Fruit fly (Drosophila melanogaster) whole organism, embryonic: ENCODE measurements around the gene CG31792.

Experiments used
- Abd-B ChIP-seq: fragments of 200-800 bp; sonication (Bioruptor generic); optimal IDR thresholded peaks from 2 replicates; lab custom pipeline; 2018; ENCODE audit warnings: missing biosample characterization, mild to moderate bottlenecking, missing genetic modification characterization, moderate library complexity
- Awh ChIP-seq: fragments of 200-800 bp; sonication (Bioruptor generic); IDR thresholded peaks from 2 replicates; pipeline ENCODE4, ENCODE4 v1.3.6; 2022; ENCODE audit warnings: missing biosample characterization, missing genetic modification characterization
- CG10147 ChIP-seq: fragments of 200-800 bp; sonication (Bioruptor generic); optimal IDR thresholded peaks from 2 replicates; lab custom pipeline; 2019; ENCODE audit warnings: missing biosample characterization, mild to moderate bottlenecking, missing genetic modification characterization, moderate library complexity
- CG10321 ChIP-seq: fragments of 200-800 bp; sonication (Bioruptor generic); IDR thresholded peaks from 2 replicates; pipeline ENCODE4 v1.3.6; 2022; ENCODE audit warnings: missing biosample characterization, missing genetic modification characterization
- CG11247 ChIP-seq: fragments of 200-800 bp; sonication (Bioruptor generic); IDR thresholded peaks from 2 replicates; pipeline ENCODE4 v1.3.6; 2022; ENCODE audit warnings: missing biosample characterization, missing genetic modification characterization
- CG14667 ChIP-seq: fragments of 200-800 bp; sonication (Bioruptor generic); IDR thresholded peaks from 2 replicates; pipeline ENCODE4 v1.3.6; 2022; ENCODE audit warnings: missing biosample characterization, missing genetic modification characterization
- CG15011 ChIP-seq: fragments of 200-800 bp; sonication (Bioruptor generic); optimal IDR thresholded peaks from 3 replicates; lab custom pipeline; 2018; ENCODE audit warnings: missing biosample characterization, mild to moderate bottlenecking, missing genetic modification characterization
- CG17328 ChIP-seq: fragments of 200-800 bp; sonication (Bioruptor generic); IDR thresholded peaks from 2 replicates; pipeline ENCODE4 v1.3.6; 2022; ENCODE audit warnings: missing biosample characterization, missing genetic modification characterization
- CG17359 ChIP-seq: fragments of 200-800 bp; sonication (Bioruptor generic); optimal IDR thresholded peaks from 3 replicates; lab custom pipeline; 2018; ENCODE audit warnings: missing biosample characterization, mild to moderate bottlenecking, missing genetic modification characterization, moderate library complexity
- CG18011 ChIP-seq: fragments of 200-800 bp; sonication (Bioruptor generic); optimal IDR thresholded peaks from 2 replicates; lab custom pipeline; 2017; ENCODE audit warnings: missing biosample characterization, missing genetic modification characterization, mild to moderate bottlenecking, moderate library complexity, missing genotype
- CG32767 ChIP-seq: fragments of 200-800 bp; sonication (Bioruptor generic); IDR thresholded peaks from 2 replicates; pipeline ENCODE4 v1.3.6; 2022; ENCODE audit warnings: missing biosample characterization, missing genetic modification characterization
- CG32772 ChIP-seq: fragments of 200-800 bp; sonication (Bioruptor generic); IDR thresholded peaks from 2 replicates; pipeline ENCODE4 v1.3.6; 2022; ENCODE audit warnings: missing biosample characterization, missing genetic modification characterization
- CG34224 ChIP-seq: fragments of 200-800 bp; sonication (Bioruptor generic); IDR thresholded peaks from 3 replicates; pipeline ENCODE4 v1.3.6; 2022; ENCODE audit warnings: missing biosample characterization, missing genetic modification characterization; ENCODE audit not compliant: partially characterized antibody
- CG7357 ChIP-seq: fragments of 200-800 bp; sonication (Bioruptor generic); IDR thresholded peaks from 3 replicates; pipeline ENCODE4 v1.3.6; 2022; ENCODE audit warnings: missing biosample characterization, missing genetic modification characterization
- CG8089 ChIP-seq: fragments of 200-800 bp; sonication (Bioruptor generic); optimal IDR thresholded peaks from 3 replicates; lab custom pipeline; 2016; ENCODE audit warnings: missing biosample characterization, missing genetic modification characterization
- CG9609 ChIP-seq: fragments of 200-800 bp; sonication (Bioruptor generic); optimal IDR thresholded peaks from 3 replicates; lab custom pipeline; 2016; ENCODE audit warnings: missing biosample characterization, missing genetic modification characterization
- CG9797 ChIP-seq: fragments of 200-800 bp; sonication (Bioruptor generic); optimal IDR thresholded peaks from 3 replicates; lab custom pipeline; 2018; ENCODE audit warnings: missing biosample characterization, mild to moderate bottlenecking, missing genetic modification characterization
- Camta ChIP-seq: fragments of 200-800 bp; sonication (Bioruptor generic); optimal IDR thresholded peaks from 2 replicates; lab custom pipeline; 2016; ENCODE audit warnings: missing biosample characterization, missing genetic modification characterization
- CkIIα-i1 ChIP-seq: fragments of 200-800 bp; sonication (Bioruptor generic); IDR thresholded peaks from 2 replicates; pipeline ENCODE4 v1.3.6; 2022; ENCODE audit warnings: missing biosample characterization, missing genetic modification characterization
- Dip2 ChIP-seq: fragments of 200-800 bp; sonication (Bioruptor generic); IDR thresholded peaks from 2 replicates; pipeline ENCODE4 v1.3.6; 2022; ENCODE audit warnings: missing biosample characterization, missing genetic modification characterization
- Doc3 ChIP-seq: fragments of 200-800 bp; sonication (Bioruptor generic); IDR thresholded peaks from 3 replicates; pipeline ENCODE4 v1.3.6; 2022; ENCODE audit warnings: missing biosample characterization, missing genetic modification characterization; ENCODE audit not compliant: partially characterized antibody
- Dp ChIP-seq: fragments of 200-800 bp; sonication (Bioruptor generic); optimal IDR thresholded peaks from 2 replicates; lab custom pipeline; 2018; ENCODE audit warnings: missing biosample characterization, mild to moderate bottlenecking, missing genetic modification characterization, moderate library complexity
- Drgx ChIP-seq: fragments of 200-800 bp; sonication (Bioruptor generic); IDR thresholded peaks from 2 replicates; pipeline ENCODE4 v1.3.6; 2022; ENCODE audit warnings: missing biosample characterization, missing genetic modification characterization
- Elba2 ChIP-seq: fragments of 200-800 bp; sonication (Bioruptor generic); optimal IDR thresholded peaks from 3 replicates; lab custom pipeline; 2016; ENCODE audit warnings: missing biosample characterization, missing genetic modification characterization
- Fer3 ChIP-seq: fragments of 200-800 bp; sonication (Bioruptor generic); optimal IDR thresholded peaks from 2 replicates; lab custom pipeline; 2018; ENCODE audit warnings: missing biosample characterization, mild to moderate bottlenecking, missing genetic modification characterization, moderate library complexity
- Hr78 ChIP-seq, 2 experiments: fragments of 200-800 bp in 1 of 2; fragments of >200 bp in 1 of 2; sonication (Bioruptor generic) in 1 of 2; optimal IDR thresholded peaks; 2 replicates each; lab custom pipeline; 2017 to 2019; ENCODE audit warnings: missing biosample characterization in 2 of 2, missing genetic modification characterization in 2 of 2, mild to moderate bottlenecking in 1 of 2, moderate library complexity in 1 of 2
- Lhr ChIP-seq: fragments of 200-800 bp; sonication (Bioruptor generic); optimal IDR thresholded peaks from 3 replicates; lab custom pipeline; 2017; ENCODE audit warnings: mild to moderate bottlenecking, missing biosample characterization, missing genetic modification reagents, missing genetic modification characterization
- Med ChIP-seq: fragments of 200-800 bp; sonication (Bioruptor generic); peaks from one replicate; lab custom pipeline; 2016; ENCODE audit warnings: missing biosample characterization, missing genetic modification characterization, mild to moderate bottlenecking, inconsistent platforms, moderate library complexity
- Meics ChIP-seq: fragments of 200-800 bp; sonication (Bioruptor generic); optimal IDR thresholded peaks from 2 replicates; lab custom pipeline; 2017; ENCODE audit warnings: missing biosample characterization, mild to moderate bottlenecking, missing genetic modification characterization
- Opbp ChIP-seq: fragments of 200-800 bp; sonication (Bioruptor generic); IDR thresholded peaks from 3 replicates; pipeline ENCODE4 v1.3.6; 2022; ENCODE audit warnings: missing biosample characterization, missing genetic modification characterization; ENCODE audit not compliant: partially characterized antibody
- Rfx ChIP-seq: fragments of 200-800 bp; sonication (Bioruptor generic); IDR thresholded peaks from 2 replicates; pipeline ENCODE4 v1.3.6; 2022; ENCODE audit warnings: missing biosample characterization, missing genetic modification characterization
- Sry-δ ChIP-seq: fragments of 200-800 bp; sonication (Bioruptor generic); optimal IDR thresholded peaks from 2 replicates; lab custom pipeline; 2016; ENCODE audit warnings: missing biosample characterization, missing genetic modification characterization
- ac ChIP-seq: fragments of 200-800 bp; sonication (Bioruptor generic); optimal IDR thresholded peaks from 3 replicates; lab custom pipeline; 2017; ENCODE audit warnings: missing biosample characterization, mild to moderate bottlenecking, missing genetic modification characterization
- grn ChIP-seq: fragments of 200-800 bp; sonication (Bioruptor generic); optimal IDR thresholded peaks from 3 replicates; lab custom pipeline; 2017; ENCODE audit warnings: missing biosample characterization, missing genetic modification characterization
- gsb-n ChIP-seq: fragments of 200-800 bp; sonication (Bioruptor generic); optimal IDR thresholded peaks from 3 replicates; lab custom pipeline; 2018; ENCODE audit warnings: missing biosample characterization, mild to moderate bottlenecking, missing genetic modification characterization
- jigr1 ChIP-seq: fragments of 200-800 bp; sonication (Bioruptor generic); IDR thresholded peaks from 3 replicates; pipeline ENCODE4 v1.3.6; 2022; ENCODE audit warnings: missing biosample characterization, missing genetic modification characterization
- ken ChIP-seq: fragments of 200-800 bp; sonication (Bioruptor generic); IDR thresholded peaks from 3 replicates; pipeline ENCODE4 v1.3.6; 2022; ENCODE audit warnings: missing biosample characterization, missing genetic modification characterization
- kni ChIP-seq: fragments of 200-800 bp; sonication (Bioruptor generic); optimal IDR thresholded peaks from 3 replicates; lab custom pipeline; 2017; ENCODE audit warnings: mild to moderate bottlenecking, missing biosample characterization, missing genetic modification reagents, missing genetic modification characterization
- lola ChIP-seq, 3 experiments: fragments of >200 bp in 2 of 3; fragments of 200-800 bp in 1 of 3; sonication (Bioruptor generic) in 1 of 3; optimal IDR thresholded peaks; 2 replicates each; lab custom pipeline; 2017 to 2019; ENCODE audit warnings: missing biosample characterization in 3 of 3, missing genetic modification characterization in 3 of 3, mild to moderate bottlenecking in 1 of 3, moderate library complexity in 1 of 3
- maf-S ChIP-seq: fragments of 200-800 bp; sonication (Bioruptor generic); optimal IDR thresholded peaks from 2 replicates; lab custom pipeline; 2016; ENCODE audit warnings: missing biosample characterization, missing genetic modification characterization
- nom ChIP-seq: fragments of 200-800 bp; sonication (Bioruptor generic); optimal IDR thresholded peaks from 2 replicates; lab custom pipeline; 2017; ENCODE audit warnings: missing biosample characterization, missing genetic modification characterization, mild to moderate bottlenecking, moderate library complexity, missing genetic modification reagents
- pho ChIP-seq: fragments of 200-800 bp; sonication (Bioruptor generic); optimal IDR thresholded peaks from 2 replicates; lab custom pipeline; 2016; ENCODE audit warnings: missing biosample characterization, missing genetic modification characterization
- pita ChIP-seq: fragments of 200-800 bp; sonication (Bioruptor generic); optimal IDR thresholded peaks from 2 replicates; lab custom pipeline; 2017; ENCODE audit warnings: missing biosample characterization, mild to moderate bottlenecking, missing genetic modification characterization
- ro ChIP-seq: fragments of 200-800 bp; sonication (Bioruptor generic); IDR thresholded peaks from 2 replicates; pipeline ENCODE4 v1.3.6; 2022; ENCODE audit warnings: missing biosample characterization, missing genetic modification characterization
- row ChIP-seq: fragments of 200-800 bp; sonication (Bioruptor generic); IDR thresholded peaks from 3 replicates; pipeline ENCODE4 v1.3.6; 2022; ENCODE audit warnings: missing biosample characterization, missing genetic modification characterization
- slou ChIP-seq: fragments of 200-800 bp; sonication (Bioruptor generic); optimal IDR thresholded peaks from 3 replicates; lab custom pipeline; 2016; ENCODE audit warnings: missing biosample characterization, missing genetic modification characterization
- so ChIP-seq: fragments of 200-800 bp; sonication (Bioruptor generic); IDR thresholded peaks from 3 replicates; pipeline ENCODE4 v1.3.6; 2022; ENCODE audit warnings: missing biosample characterization, missing genetic modification characterization
- tap ChIP-seq: fragments of 200-800 bp; optimal IDR thresholded peaks from 3 replicates; lab custom pipeline; 2019; ENCODE audit warnings: missing biosample characterization, mild to moderate bottlenecking, missing genetic modification characterization, moderate library complexity
- tin ChIP-seq: fragments of 200-800 bp; sonication (Bioruptor generic); optimal IDR thresholded peaks from 3 replicates; lab custom pipeline; 2016; ENCODE audit warnings: missing biosample characterization, missing genetic modification characterization
- yki ChIP-seq: fragments of >200 bp; optimal IDR thresholded peaks from 3 replicates; lab custom pipeline; 2018
- zfh1 ChIP-seq: fragments of 200-800 bp; sonication (Bioruptor generic); IDR thresholded peaks from 3 replicates; pipeline ENCODE4 v1.3.6; 2022; ENCODE audit warnings: missing biosample characterization, missing genetic modification characterization

The CG31792 gene

DNA sequence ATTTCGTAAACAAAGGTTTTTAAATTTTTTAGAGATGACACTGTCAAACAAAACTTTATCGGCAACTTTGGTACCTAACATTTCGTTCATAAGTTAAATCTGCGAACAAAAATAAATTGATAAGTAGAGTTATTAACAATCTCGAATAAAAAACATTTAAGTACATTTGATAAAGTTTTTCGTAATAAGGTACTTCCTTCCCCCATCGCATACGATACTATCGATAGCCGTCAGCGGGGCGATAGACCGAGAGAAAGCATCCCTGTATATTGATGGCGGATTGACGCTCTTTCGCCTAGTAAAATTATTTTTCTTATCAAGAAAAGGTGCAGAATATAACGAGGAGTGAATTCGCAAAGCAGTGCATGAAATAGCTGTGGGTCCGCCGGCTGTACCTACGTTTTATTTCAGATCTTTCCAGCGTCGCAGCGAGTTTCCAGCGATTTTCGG, 47.9 kb downstream of the CG31792 start, which contains the start of the genes Ttc19 and Acn (continued):
- TF ChIP-seq slou (peak; percentile 69), Meics (GFP tag; lab: Kevin White, UChicago) (peak; percentile 79), CG17328 (GFP tag; lab: Robert Waterston, UW) (peak; percentile 83), CkIIα-i1 (GFP tag; lab: Robert Waterston, UW) (no peak), Hr78 (GFP tag; optimal IDR thresholded peaks at IDR 0.05; lab: Kevin White, UChicago) (no peak), tap (tag; lab: Kevin White, UChicago) (peak; percentile 63), CG17359 (tag; lab: Kevin White, UChicago) (peak; percentile 82), CG10147 (peak; percentile 84), lola (GFP tag; optimal IDR thresholded peaks at IDR 0.05; lab: Kevin White, UChicago) (peak in 1 of 3 experiments; percentile 80), CG32767 (peak; percentile 50), Sry-δ (GFP tag; lab: Kevin White, UChicago) (peak; percentile 98), nom (GFP tag; lab: Kevin White, UChicago) (peak; percentile 35), ro (peak; percentile 8; the same call in 1 of the 2 replicates), Abd-B (GFP tag; lab: Kevin White, UChicago) (peak; percentile 82), yki (lab: Kevin White, UChicago) (no peak), Camta (GFP tag; lab: Kevin White, UChicago) (peak; percentile 89), pita (GFP tag; lab: Kevin White, UChicago) (no peak), row (GFP tag; lab: Robert Waterston, UW) (peak; percentile 96), jigr1 (GFP tag; lab: Robert Waterston, UW) (no peak), tin (GFP tag; lab: Kevin White, UChicago) (peak; percentile 88), ac (GFP tag; lab: Kevin White, UChicago) (no peak), CG9797 (GFP tag; lab: Kevin White, UChicago) (peak; percentile 39), CG14667 (GFP tag; lab: Robert Waterston, UW) (peak; percentile 77), CG9609 (peak; percentile 90), Elba2 (GFP tag; lab: Kevin White, UChicago) (peak; percentile 50), Fer3 (peak; percentile 80), Doc3 (GFP tag; lab: Robert Waterston, UW) (peak; percentile 95), Rfx (GFP tag; lab: Robert Waterston, UW) (peak; percentile 90), Opbp (GFP tag; lab: Robert Waterston, UW) (peak; percentile 96), CG11247 (GFP tag; lab: Robert Waterston, UW) (peak; percentile 85), kni (GFP tag; lab: Kevin White, UChicago) (no peak), CG10321 (GFP tag; lab: Robert Waterston, UW) (no peak), so (GFP tag; lab: Robert Waterston, UW) (peak; percentile 68; the same call in 1 of the 3 replicates), CG32772 (GFP tag; lab: Robert Waterston, UW) (peak; percentile 81), gsb-n (tag; lab: Kevin White, UChicago) (no peak), CG18011 (GFP tag; lab: Kevin White, UChicago) (peak; percentile 63), Dp (GFP tag; lab: Kevin White, UChicago) (peak; percentile 53), ken (GFP tag; lab: Robert Waterston, UW) (peak; percentile 86), pho (GFP tag; lab: Kevin White, UChicago) (peak; percentile 91), grn (GFP tag; lab: Kevin White, UChicago) (no peak), Med (GFP tag; lab: Kevin White, UChicago) (peak; percentile 97), Awh (GFP tag; lab: Robert Waterston, UW) (peak; percentile 72), CG7357 (GFP tag; lab: Robert Waterston, UW) (peak; percentile 49; the same call in 1 of the 3 replicates), zfh1 (GFP tag; lab: Robert Waterston, UW) (peak; percentile 90), Dip2 (GFP tag; lab: Robert Waterston, UW) (no peak), maf-S (peak; percentile 89), CG15011 (GFP tag; lab: Kevin White, UChicago) (no peak), Lhr (peak; percentile 51), Drgx (peak; percentile 56), CG34224 (GFP tag; lab: Robert Waterston, UW) (peak; percentile 91), CG8089 (GFP tag; lab: Kevin White, UChicago) (peak; percentile 81)
